Worm (Caenorhabditis elegans): ENCODE results near the gene vps-24.

DNA sequence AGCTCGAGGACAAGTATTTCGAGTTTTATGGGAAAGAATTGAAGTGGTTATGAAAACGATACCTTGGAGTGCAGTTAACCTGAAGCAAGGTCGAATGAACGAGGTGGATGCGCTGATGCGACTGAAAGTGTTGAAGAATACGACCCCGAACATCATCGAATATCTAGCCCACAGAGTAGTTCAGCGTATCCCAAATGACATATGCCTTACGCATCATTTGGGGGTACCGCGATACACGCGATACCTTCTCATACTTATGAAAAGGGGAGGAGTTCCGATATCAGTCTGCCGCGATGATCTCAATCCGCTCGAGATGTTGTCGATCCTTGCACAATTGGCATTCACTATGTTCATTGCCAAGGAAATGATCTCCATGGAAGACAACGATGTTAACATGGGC, 4.0 kb upstream of the vps-24 start, which contains the start of gene T27F7.12:
- TF ChIP-seq klf-2 (GFP tag; conservative IDR thresholded peaks at IDR 0.05) (no peak), tab-1 (GFP tag; IDR thresholded peaks at IDR 0.05) (no peak), med-1 (GFP tag; optimal IDR thresholded peaks at IDR 0.05; ENCODE audit: insufficient read depth) (no peak), cog-1 (tag; optimal IDR thresholded peaks at IDR 0.05) (no peak), flt-1 (GFP tag; IDR thresholded peaks at IDR 0.05) (no peak), ztf-23 (GFP tag; IDR thresholded peaks at IDR 0.05) (no peak), ztf-29 (GFP tag; IDR thresholded peaks at IDR 0.05) (no peak), ref-1 (GFP tag; conservative IDR thresholded peaks at IDR 0.05) (no peak)
